Fruit fly (Drosophila melanogaster) whole organism, pupa: Measurements from ENCODE around the gene CG9988.

Experiments used
- CG10348 ChIP-seq: fragments of 200-800 bp; sonication (Bioruptor generic); IDR thresholded peaks from 2 replicates; pipeline ENCODE4 v1.3.6; 2022; ENCODE audit warnings: missing biosample characterization, missing genetic modification characterization
- CG12605 ChIP-seq: fragments of 200-800 bp; sonication (Bioruptor generic); IDR thresholded peaks from 2 replicates; pipeline ENCODE4 v1.3.6; 2022; ENCODE audit warnings: missing biosample characterization, missing genetic modification characterization
- CG13204 ChIP-seq: fragments of 200-800 bp; sonication (Bioruptor generic); optimal IDR thresholded peaks from 2 replicates; lab custom pipeline; 2018; ENCODE audit warnings: missing biosample characterization, mild to moderate bottlenecking, missing genetic modification characterization, moderate library complexity
- CG14655 ChIP-seq: fragments of 200-800 bp; sonication (Bioruptor generic); optimal IDR thresholded peaks from 3 replicates; lab custom pipeline; 2017; ENCODE audit warnings: mild to moderate bottlenecking, missing biosample characterization, missing genetic modification reagents, missing genetic modification characterization
- CG15710 ChIP-seq: fragments of 200-800 bp; sonication (Bioruptor generic); optimal IDR thresholded peaks from 2 replicates; lab custom pipeline; 2018; ENCODE audit warnings: missing biosample characterization, mild to moderate bottlenecking, missing genetic modification characterization, moderate library complexity
- CG17806 ChIP-seq: fragments of 200-800 bp; sonication (Bioruptor generic); optimal IDR thresholded peaks from 2 replicates; lab custom pipeline; 2018; ENCODE audit warnings: missing biosample characterization, mild to moderate bottlenecking, missing genetic modification characterization, moderate library complexity
- CG32121 ChIP-seq: fragments of 200-800 bp; sonication (Bioruptor generic); IDR thresholded peaks from 2 replicates; pipeline ENCODE4 v1.3.6; 2022; ENCODE audit warnings: missing biosample characterization, missing genetic modification characterization
- CG34367 ChIP-seq: fragments of 200-800 bp; sonication (Bioruptor generic); optimal IDR thresholded peaks from 2 replicates; lab custom pipeline; 2018; ENCODE audit warnings: missing biosample characterization, mild to moderate bottlenecking, missing genetic modification characterization
- CG4496 ChIP-seq: fragments of 200-800 bp; sonication (Bioruptor generic); IDR thresholded peaks from 3 replicates; pipeline ENCODE4 v1.3.6; 2022; ENCODE audit warnings: missing biosample characterization, missing genetic modification characterization
- CG8159 ChIP-seq: fragments of 200-800 bp; sonication (Bioruptor generic); optimal IDR thresholded peaks from 3 replicates; lab custom pipeline; 2018; ENCODE audit warnings: missing biosample characterization, mild to moderate bottlenecking, missing genetic modification characterization, moderate library complexity
- CG8301 ChIP-seq: fragments of 200-800 bp; sonication (Bioruptor generic); optimal IDR thresholded peaks from 2 replicates; lab custom pipeline; 2018; ENCODE audit warnings: missing biosample characterization, mild to moderate bottlenecking, missing genetic modification characterization
- CG9948 ChIP-seq: fragments of 200-800 bp; sonication (Bioruptor generic); optimal IDR thresholded peaks from 2 replicates; lab custom pipeline; 2018; ENCODE audit warnings: missing biosample characterization, mild to moderate bottlenecking, missing genetic modification characterization, moderate library complexity
- D1 ChIP-seq: fragments of 200-800 bp; sonication (Bioruptor generic); optimal IDR thresholded peaks from 2 replicates; lab custom pipeline; 2018; ENCODE audit warnings: missing biosample characterization, mild to moderate bottlenecking, missing genetic modification characterization, moderate library complexity
- EcR ChIP-seq: fragments of 200-800 bp; sonication (Bioruptor generic); optimal IDR thresholded peaks from 3 replicates; lab custom pipeline; 2019; ENCODE audit warnings: missing biosample characterization, missing genetic modification characterization, mild to moderate bottlenecking, moderate library complexity, missing genetic modification reagents
- Ets98B ChIP-seq: fragments of 200-800 bp; sonication (Bioruptor generic); IDR thresholded peaks from 2 replicates; pipeline ENCODE4 v1.3.6; 2022; ENCODE audit warnings: missing biosample characterization, missing genetic modification characterization
- Pif1A ChIP-seq: fragments of 200-800 bp; sonication (Bioruptor generic); optimal IDR thresholded peaks from 3 replicates; lab custom pipeline; 2016; ENCODE audit warnings: missing biosample characterization, missing genetic modification characterization
- Pif1B ChIP-seq: fragments of 200-800 bp; sonication (Bioruptor generic); optimal IDR thresholded peaks from 3 replicates; lab custom pipeline; 2016; ENCODE audit warnings: missing biosample characterization, missing genetic modification characterization
- Snoo ChIP-seq: fragments of 200-800 bp; sonication (Bioruptor generic); optimal IDR thresholded peaks from 3 replicates; lab custom pipeline; 2017; ENCODE audit warnings: missing biosample characterization, mild to moderate bottlenecking, missing genetic modification characterization, inconsistent platforms
- fd96Ca ChIP-seq: fragments of 200-800 bp; sonication (Bioruptor generic); IDR thresholded peaks from 3 replicates; pipeline ENCODE4 v1.3.6; 2022; ENCODE audit warnings: missing biosample characterization, missing genetic modification characterization
- gl ChIP-seq: fragments of 200-800 bp; sonication (Bioruptor generic); optimal IDR thresholded peaks from 2 replicates; lab custom pipeline; 2018; ENCODE audit warnings: missing biosample characterization, mild to moderate bottlenecking, missing genetic modification characterization
- rn ChIP-seq: fragments of 200-800 bp; sonication (Bioruptor generic); IDR thresholded peaks from 2 replicates; pipeline ENCODE4 v1.3.6; 2022; ENCODE audit warnings: missing biosample characterization, missing genetic modification characterization

CG9988 gene

dm6 chr3R:28620813-28621212 is 15.4 kb upstream of the CG9988 start:
- TF ChIP-seq fd96Ca (GFP tag; lab: Robert Waterston, UW) = no peak
- no peak for TF ChIP-seq gl (tag; lab: Kevin White, UChicago)
- no peak for TF ChIP-seq Pif1A
- TF ChIP-seq CG32121 (GFP tag; lab: Robert Waterston, UW) = no peak
- no peak for TF ChIP-seq CG10348
- no peak for TF ChIP-seq Snoo
- TF ChIP-seq D1 (tag; lab: Kevin White, UChicago) = no peak
- TF ChIP-seq CG12605 (GFP tag; lab: Robert Waterston, UW) = no peak
- TF ChIP-seq EcR (GFP tag; lab: Kevin White, UChicago) = no peak
- no peak for TF ChIP-seq CG14655 (GFP tag; lab: Kevin White, UChicago)
- TF ChIP-seq CG9948 = no peak
- TF ChIP-seq rn = no peak
- no peak for TF ChIP-seq Ets98B (GFP tag; lab: Robert Waterston, UW)
- TF ChIP-seq CG8301 (tag; lab: Kevin White, UChicago) = no peak
- TF ChIP-seq CG8159 = no peak
- TF ChIP-seq CG17806 (tag; lab: Kevin White, UChicago) = no peak

- TF ChIP-seq D1 (tag; lab: Kevin White, UChicago) (no peak), rn (no peak), CG15710 (tag; lab: Kevin White, UChicago) (no peak), CG4496 (GFP tag; lab: Robert Waterston, UW) (no peak), Ets98B (GFP tag; lab: Robert Waterston, UW) (no peak), CG32121 (GFP tag; lab: Robert Waterston, UW) (no peak), CG13204 (no peak), CG12605 (GFP tag; lab: Robert Waterston, UW) (no peak), fd96Ca (GFP tag; lab: Robert Waterston, UW) (no peak)
Measured at dm6 chr3R:28623115-28623514, 13.1 kb upstream of the CG9988 start.

- TF ChIP-seq CG13204 (no peak), CG17806 (tag; lab: Kevin White, UChicago) (peak; percentile 40), Ets98B (GFP tag; lab: Robert Waterston, UW) (peak; percentile 69), CG8301 (tag; lab: Kevin White, UChicago) (peak; percentile 45), rn (no peak), Pif1B (peak; percentile 29), EcR (GFP tag; lab: Kevin White, UChicago) (no peak), CG10348 (no peak), CG4496 (GFP tag; lab: Robert Waterston, UW) (peak; percentile 75; the same call in 2 of the 3 replicates), Snoo (no peak), CG8159 (peak; percentile 59), D1 (tag; lab: Kevin White, UChicago) (no peak), fd96Ca (GFP tag; lab: Robert Waterston, UW) (no peak), gl (tag; lab: Kevin White, UChicago) (no peak), CG15710 (tag; lab: Kevin White, UChicago) (peak; percentile 45), CG14655 (GFP tag; lab: Kevin White, UChicago) (peak; percentile 36), CG9948 (peak; percentile 36), CG32121 (GFP tag; lab: Robert Waterston, UW) (peak; percentile 59), CG12605 (GFP tag; lab: Robert Waterston, UW) (no peak), Pif1A (peak; percentile 58), CG34367 (peak; percentile 36)
Measured at dm6 chr3R:28623564-28623963, 12.6 kb upstream of the CG9988 start.

DNA sequence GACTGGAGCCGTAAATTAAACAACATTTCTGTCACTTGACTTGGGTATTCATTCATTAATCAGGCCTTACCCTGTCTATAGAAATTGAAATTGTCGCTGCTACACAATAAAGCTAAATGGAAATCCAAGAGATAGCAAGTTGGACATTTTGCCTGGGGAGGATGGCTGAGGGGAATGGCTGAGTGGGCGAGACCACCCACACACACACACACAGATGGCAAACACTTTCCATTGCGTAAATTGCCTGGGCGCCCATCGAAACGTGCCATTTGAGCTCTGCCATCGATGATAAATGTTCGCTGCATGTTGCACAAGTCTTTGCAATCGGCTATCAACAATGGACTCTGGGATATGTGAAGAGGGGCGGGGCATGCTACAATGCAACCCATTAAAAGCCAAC is 8.9 kb upstream of the CG9988 start:
- TF ChIP-seq CG32121 (GFP tag; lab: Robert Waterston, UW) = no peak
- no peak for TF ChIP-seq CG8301 (tag; lab: Kevin White, UChicago)
- no peak for TF ChIP-seq CG15710 (tag; lab: Kevin White, UChicago)
- TF ChIP-seq D1 (tag; lab: Kevin White, UChicago) = no peak
- no peak for TF ChIP-seq gl (tag; lab: Kevin White, UChicago)
- TF ChIP-seq CG13204 = no peak
- TF ChIP-seq CG17806 (tag; lab: Kevin White, UChicago) = no peak
- no peak for TF ChIP-seq Snoo
- TF ChIP-seq CG8159 = no peak
- TF ChIP-seq EcR (GFP tag; lab: Kevin White, UChicago) = no peak
- TF ChIP-seq CG9948 = no peak
- TF ChIP-seq Pif1A = no peak
- no peak for TF ChIP-seq rn

dm6 chr3R:28628696-28629095 is 7.5 kb upstream of the CG9988 start:
- TF ChIP-seq EcR (GFP tag; lab: Kevin White, UChicago) (peak; percentile 56), Ets98B (GFP tag; lab: Robert Waterston, UW) (no peak), CG10348 (no peak), D1 (tag; lab: Kevin White, UChicago) (no peak)
- TF ChIP-seq, all 21 proteins: peak for 1

DNA sequence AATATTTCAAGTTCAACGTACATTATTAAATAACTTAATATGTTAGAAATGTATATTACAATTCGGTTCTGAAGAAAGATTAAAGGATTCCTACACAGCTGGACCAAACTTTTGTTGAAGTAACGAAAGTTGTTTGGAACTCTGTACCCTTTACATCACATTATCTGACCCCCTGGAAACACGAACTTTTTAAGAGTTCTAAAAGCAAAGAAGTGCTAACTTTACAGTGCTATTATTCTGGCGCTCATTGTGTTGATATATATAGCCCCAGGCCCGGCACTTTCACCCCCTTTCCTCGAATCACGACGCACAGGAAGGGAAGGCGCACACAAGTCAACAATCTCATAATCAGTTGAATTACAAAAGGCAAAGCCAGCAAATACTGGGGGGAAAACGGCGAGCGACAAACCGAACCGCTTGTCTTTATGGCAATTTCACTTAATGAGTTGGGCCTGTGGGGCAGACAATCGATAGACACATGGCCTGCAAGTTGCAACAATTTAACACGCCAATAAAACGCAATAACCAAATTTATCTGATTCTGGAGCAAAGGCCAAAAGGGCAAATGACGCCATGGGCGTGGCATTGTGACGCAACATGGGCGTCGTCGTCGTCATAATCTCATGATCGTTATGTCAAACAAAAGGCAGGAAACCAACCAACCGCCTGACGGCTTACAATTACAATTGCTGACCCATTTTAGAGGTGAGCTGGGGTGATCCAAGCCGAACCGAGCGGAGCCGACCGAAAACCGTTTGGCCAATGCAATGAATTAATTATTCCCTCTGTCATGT is 6.8 kb upstream of the CG9988 start:
- no peak for TF ChIP-seq CG34367
- no peak for TF ChIP-seq gl (tag; lab: Kevin White, UChicago)
- TF ChIP-seq rn = no peak
- TF ChIP-seq CG10348 = no peak
- peak; percentile 40 for TF ChIP-seq Ets98B (GFP tag; lab: Robert Waterston, UW)
- peak; percentile 64 for TF ChIP-seq CG8159
- no peak for TF ChIP-seq D1 (tag; lab: Kevin White, UChicago)
- peak; percentile 31 for TF ChIP-seq Pif1B
- no peak for TF ChIP-seq CG32121 (GFP tag; lab: Robert Waterston, UW)
- TF ChIP-seq fd96Ca (GFP tag; lab: Robert Waterston, UW) = no peak; the same call in 1 of the 3 replicates
- TF ChIP-seq CG14655 (GFP tag; lab: Kevin White, UChicago) = peak; percentile 56
- TF ChIP-seq CG17806 (tag; lab: Kevin White, UChicago) = no peak
- peak; percentile 13 for TF ChIP-seq CG9948
- peak; percentile 19 for TF ChIP-seq CG13204
- TF ChIP-seq EcR (GFP tag; lab: Kevin White, UChicago) = peak; percentile 83
- TF ChIP-seq Snoo = peak; percentile 31
- TF ChIP-seq CG12605 (GFP tag; lab: Robert Waterston, UW) = no peak
- TF ChIP-seq CG4496 (GFP tag; lab: Robert Waterston, UW) = peak; percentile 48; the same call in 1 of the 3 replicates
- TF ChIP-seq CG8301 (tag; lab: Kevin White, UChicago) = peak; percentile 21
- TF ChIP-seq CG15710 (tag; lab: Kevin White, UChicago) = peak; percentile 51
- peak; percentile 47 for TF ChIP-seq Pif1A
